Fruit fly (Drosophila melanogaster) whole organism, embryonic: ENCODE measurements around the gene RpS12.

Source experiments
- Atf-2 ChIP-seq: fragments of 200-800 bp; sonication (Bioruptor generic); optimal IDR thresholded peaks from 2 replicates; lab custom pipeline; 2016; ENCODE audit warnings: missing biosample characterization, missing genetic modification characterization
- Atf3 ChIP-seq: fragments of 200-800 bp; sonication (Bioruptor generic); optimal IDR thresholded peaks from 3 replicates; lab custom pipeline; 2016; ENCODE audit warnings: missing biosample characterization, missing genetic modification characterization
- BtbVII ChIP-seq: fragments of 200-800 bp; sonication (Bioruptor generic); optimal IDR thresholded peaks from 3 replicates; lab custom pipeline; 2017; ENCODE audit warnings: missing biosample characterization, mild to moderate bottlenecking, missing genetic modification characterization
- CG10431 ChIP-seq: fragments of 200-800 bp; sonication (Bioruptor generic); optimal IDR thresholded peaks from 3 replicates; lab custom pipeline; 2018; ENCODE audit warnings: missing biosample characterization, mild to moderate bottlenecking, missing genetic modification characterization
- CG10565 ChIP-seq: fragments of 200-800 bp; sonication (Bioruptor generic); optimal IDR thresholded peaks from 3 replicates; lab custom pipeline; 2016; ENCODE audit warnings: missing biosample characterization, mild to moderate bottlenecking, missing genetic modification characterization
- CG11456 ChIP-seq: fragments of 200-800 bp; sonication (Bioruptor generic); IDR thresholded peaks from 3 replicates; pipeline ENCODE4 v1.3.6; 2022; ENCODE audit warnings: missing biosample characterization, missing genetic modification characterization
- CG11695 ChIP-seq: fragments of 200-800 bp; sonication (Bioruptor generic); IDR thresholded peaks from 3 replicates; pipeline ENCODE4 v1.3.6; 2022; ENCODE audit warnings: missing biosample characterization, missing genetic modification characterization
- CG12299 ChIP-seq: fragments of 200-800 bp; sonication (Bioruptor generic); optimal IDR thresholded peaks from 2 replicates; lab custom pipeline; 2018; ENCODE audit warnings: missing biosample characterization, mild to moderate bottlenecking, missing genetic modification characterization
- CG1233 ChIP-seq: fragments of 200-800 bp; sonication (Bioruptor generic); optimal IDR thresholded peaks from 4 replicates; lab custom pipeline; 2018; ENCODE audit warnings: missing biosample characterization, mild to moderate bottlenecking, missing genetic modification characterization
- CG15696 ChIP-seq: fragments of 200-800 bp; sonication (Bioruptor generic); optimal IDR thresholded peaks from 2 replicates; lab custom pipeline; 2019; ENCODE audit warnings: missing biosample characterization, mild to moderate bottlenecking, missing genetic modification characterization, moderate library complexity
- CG1647 ChIP-seq: fragments of 200-800 bp; sonication (Bioruptor generic); optimal IDR thresholded peaks from 3 replicates; lab custom pipeline; 2016; ENCODE audit warnings: missing biosample characterization, missing genetic modification characterization
- CG16863 ChIP-seq: fragments of 200-800 bp; sonication (Bioruptor generic); optimal IDR thresholded peaks from 3 replicates; lab custom pipeline; 2016; ENCODE audit warnings: missing biosample characterization, missing genetic modification characterization
- CG17328 ChIP-seq: fragments of 200-800 bp; sonication (Bioruptor generic); IDR thresholded peaks from 2 replicates; pipeline ENCODE4 v1.3.6; 2022; ENCODE audit warnings: missing biosample characterization, missing genetic modification characterization
- CG2875 ChIP-seq: fragments of 200-800 bp; sonication (Bioruptor generic); optimal IDR thresholded peaks from 2 replicates; lab custom pipeline; 2017; ENCODE audit warnings: missing biosample characterization, mild to moderate bottlenecking, missing genetic modification characterization, missing genetic modification reagents
- CG31224 ChIP-seq: fragments of 200-800 bp; sonication (Bioruptor generic); IDR thresholded peaks from 2 replicates; pipeline ENCODE4 v1.3.6; 2022; ENCODE audit warnings: missing biosample characterization, missing genetic modification characterization
- CG3838 ChIP-seq: fragments of 200-800 bp; sonication (Bioruptor generic); optimal IDR thresholded peaks from 3 replicates; lab custom pipeline; 2016; ENCODE audit warnings: missing biosample characterization, missing genetic modification characterization
- CG4328 ChIP-seq: fragments of 200-800 bp; sonication (Bioruptor generic); optimal IDR thresholded peaks from 3 replicates; lab custom pipeline; 2017; ENCODE audit warnings: missing biosample characterization, missing genetic modification reagents, missing genetic modification characterization
- CG6654 ChIP-seq: fragments of 200-800 bp; sonication (Bioruptor generic); optimal IDR thresholded peaks from 2 replicates; lab custom pipeline; 2017; ENCODE audit warnings: missing biosample characterization, mild to moderate bottlenecking, missing genetic modification characterization
- CG6765 ChIP-seq: fragments of 200-800 bp; sonication (Bioruptor generic); optimal IDR thresholded peaks from 3 replicates; lab custom pipeline; 2017; ENCODE audit warnings: missing biosample characterization, mild to moderate bottlenecking, missing genetic modification characterization
- CG6791 ChIP-seq: fragments of 200-800 bp; sonication (Bioruptor generic); IDR thresholded peaks from 3 replicates; pipeline ENCODE4 v1.3.6; 2022; ENCODE audit warnings: missing biosample characterization, missing genetic modification characterization; ENCODE audit not compliant: partially characterized antibody
- CG6813 ChIP-seq: fragments of 200-800 bp; sonication (Bioruptor generic); optimal IDR thresholded peaks from 2 replicates; lab custom pipeline; 2017; ENCODE audit warnings: missing biosample characterization, missing genetic modification characterization, mild to moderate bottlenecking, moderate library complexity, missing genetic modification reagents
- CG7357 ChIP-seq: fragments of 200-800 bp; sonication (Bioruptor generic); IDR thresholded peaks from 3 replicates; pipeline ENCODE4 v1.3.6; 2022; ENCODE audit warnings: missing biosample characterization, missing genetic modification characterization
- CG8281 ChIP-seq: fragments of 200-800 bp; sonication (Bioruptor generic); optimal IDR thresholded peaks from 2 replicates; lab custom pipeline; 2018; ENCODE audit warnings: missing biosample characterization, mild to moderate bottlenecking, missing genetic modification characterization, moderate library complexity
- CG9609 ChIP-seq: fragments of 200-800 bp; sonication (Bioruptor generic); optimal IDR thresholded peaks from 3 replicates; lab custom pipeline; 2016; ENCODE audit warnings: missing biosample characterization, missing genetic modification characterization
- CG9932 ChIP-seq: fragments of 200-800 bp; sonication (Bioruptor generic); IDR thresholded peaks from 2 replicates; pipeline ENCODE4 v1.3.6; 2022; ENCODE audit warnings: missing biosample characterization, missing genetic modification characterization
- CHES-1-like ChIP-seq: fragments of 200-800 bp; sonication (Bioruptor generic); optimal IDR thresholded peaks from 2 replicates; lab custom pipeline; 2016; ENCODE audit warnings: missing biosample characterization, missing genetic modification characterization
- CkIIα-i1 ChIP-seq: fragments of 200-800 bp; sonication (Bioruptor generic); IDR thresholded peaks from 2 replicates; pipeline ENCODE4 v1.3.6; 2022; ENCODE audit warnings: missing biosample characterization, missing genetic modification characterization
- D19B ChIP-seq: fragments of 200-800 bp; sonication (Bioruptor generic); optimal IDR thresholded peaks from 2 replicates; lab custom pipeline; 2017; ENCODE audit warnings: missing biosample characterization, mild to moderate bottlenecking, missing genetic modification characterization
- E2f1 ChIP-seq: fragments of 200-800 bp; sonication (Bioruptor generic); IDR thresholded peaks from 2 replicates; pipeline ENCODE4 v1.3.6; 2022; ENCODE audit warnings: missing biosample characterization, missing genetic modification characterization
- HmgD ChIP-seq: fragments of 200-800 bp; sonication (Bioruptor generic); optimal IDR thresholded peaks from 3 replicates; lab custom pipeline; 2016; ENCODE audit warnings: missing biosample characterization, missing genetic modification characterization
- Nf-YA ChIP-seq: fragments of 200-800 bp; sonication (Bioruptor generic); IDR thresholded peaks from 2 replicates; pipeline ENCODE4 v1.3.6; 2022; ENCODE audit warnings: missing biosample characterization, missing genetic modification characterization
- Rfx ChIP-seq: fragments of 200-800 bp; sonication (Bioruptor generic); IDR thresholded peaks from 2 replicates; pipeline ENCODE4 v1.3.6; 2022; ENCODE audit warnings: missing biosample characterization, missing genetic modification characterization
- Sox102F ChIP-seq: fragments of 200-800 bp; sonication (Bioruptor generic); optimal IDR thresholded peaks from 2 replicates; lab custom pipeline; 2018; ENCODE audit warnings: missing biosample characterization, mild to moderate bottlenecking, missing genetic modification characterization, moderate library complexity
- abd-A ChIP-seq: fragments of 200-800 bp; sonication (Bioruptor generic); optimal IDR thresholded peaks from 3 replicates; lab custom pipeline; 2019; ENCODE audit warnings: missing biosample characterization, mild to moderate bottlenecking, missing genetic modification characterization, moderate library complexity
- ash1 ChIP-seq: fragments of 200-800 bp; sonication (Bioruptor generic); optimal IDR thresholded peaks from 2 replicates; lab custom pipeline; 2018; ENCODE audit warnings: missing biosample characterization, mild to moderate bottlenecking, missing genetic modification characterization
- crol ChIP-seq: fragments of 200-800 bp; sonication (Bioruptor generic); IDR thresholded peaks from 2 replicates; pipeline ENCODE4 v1.3.6; 2022; ENCODE audit warnings: missing biosample characterization, missing genetic modification characterization
- esg ChIP-seq: fragments of 200-800 bp; sonication (Bioruptor generic); conservative IDR thresholded peaks from 2 replicates; pipeline ENCODE4 v1.3.6; 2022; ENCODE audit warnings: missing biosample characterization, missing genetic modification characterization
- fd102C ChIP-seq: fragments of 200-800 bp; sonication (Bioruptor generic); optimal IDR thresholded peaks from 2 replicates; lab custom pipeline; 2018; ENCODE audit warnings: missing biosample characterization, mild to moderate bottlenecking, missing genetic modification characterization, moderate library complexity
- ham ChIP-seq: fragments of 200-800 bp; sonication (Bioruptor generic); IDR thresholded peaks from 2 replicates; pipeline ENCODE4 v1.3.6; 2022; ENCODE audit warnings: missing biosample characterization, missing genetic modification characterization
- ind ChIP-seq: fragments of 200-800 bp; sonication (Bioruptor generic); optimal IDR thresholded peaks from 3 replicates; lab custom pipeline; 2016; ENCODE audit warnings: missing biosample characterization, missing genetic modification characterization
- jumu ChIP-seq: fragments of 200-800 bp; sonication (Bioruptor generic); optimal IDR thresholded peaks from 3 replicates; lab custom pipeline; 2016; ENCODE audit warnings: missing biosample characterization, missing genetic modification characterization
- kah ChIP-seq: fragments of 200-800 bp; sonication (Bioruptor generic); optimal IDR thresholded peaks from 2 replicates; lab custom pipeline; 2018; ENCODE audit warnings: missing biosample characterization, mild to moderate bottlenecking, missing genetic modification characterization
- knrl ChIP-seq: fragments of 200-800 bp; sonication (Bioruptor generic); IDR thresholded peaks from 3 replicates; pipeline ENCODE4 v1.3.6; 2022; ENCODE audit warnings: missing biosample characterization, missing genetic modification characterization; ENCODE audit not compliant: partially characterized antibody
- phol ChIP-seq: fragments of 200-800 bp; sonication (Bioruptor generic); optimal IDR thresholded peaks from 3 replicates; lab custom pipeline; 2018; ENCODE audit warnings: missing biosample characterization, mild to moderate bottlenecking, missing genetic modification characterization, moderate library complexity
- sens-2 ChIP-seq: fragments of 200-800 bp; sonication (Bioruptor generic); IDR thresholded peaks from 2 replicates; pipeline ENCODE4 v1.3.6; 2022; ENCODE audit warnings: missing biosample characterization, missing genetic modification characterization
- sna ChIP-seq: fragments of 200-800 bp; sonication (Bioruptor generic); IDR thresholded peaks from 2 replicates; pipeline ENCODE4 v1.3.6; 2022; ENCODE audit warnings: missing biosample characterization, missing genetic modification characterization; ENCODE audit not compliant: partially characterized antibody
- trh ChIP-seq: fragments of 200-800 bp; sonication (Bioruptor generic); optimal IDR thresholded peaks from 2 replicates; lab custom pipeline; 2016; ENCODE audit warnings: missing biosample characterization, missing genetic modification characterization
- vvl ChIP-seq: fragments of 200-800 bp; sonication (Bioruptor generic); IDR thresholded peaks from 2 replicates; pipeline ENCODE4 v1.3.6; 2022; ENCODE audit warnings: missing biosample characterization, missing genetic modification characterization
- wor ChIP-seq: fragments of 200-800 bp; sonication (Bioruptor generic); IDR thresholded peaks from 2 replicates; pipeline ENCODE4 v1.3.6; 2022; ENCODE audit warnings: missing biosample characterization, missing genetic modification characterization

The RpS12 gene

dm6 chr3L:13032085-13032914, 9.1 kb downstream of the RpS12 start (continued):
- no peak for TF ChIP-seq CG6654 (GFP tag; lab: Kevin White, UChicago)
- TF ChIP-seq CG3838 = no peak
- no peak for TF ChIP-seq jumu
- TF ChIP-seq CHES-1-like (GFP tag; lab: Kevin White, UChicago) = no peak
- no peak for TF ChIP-seq CG12299
- TF ChIP-seq CG17328 (GFP tag; lab: Robert Waterston, UW) = 0 out of 2 replicates have a peak, but pooled peaks have one; percentile 44
- TF ChIP-seq crol (GFP tag; lab: Robert Waterston, UW) = peak; percentile 24; the same call in 1 of the 2 replicates
- peak; percentile 37 for TF ChIP-seq phol
- peak; percentile 2 for TF ChIP-seq CG2875
- no peak for TF ChIP-seq trh
- TF ChIP-seq CG11695 (GFP tag; lab: Robert Waterston, UW) = no peak
- TF ChIP-seq CG9609 (GFP tag; lab: Kevin White, UChicago) = no peak
- TF ChIP-seq esg (GFP tag; lab: Robert Waterston, UW) = no peak
- no peak for TF ChIP-seq wor
- no peak for TF ChIP-seq CG6765 (GFP tag; lab: Kevin White, UChicago)
- TF ChIP-seq CG9932 (GFP tag; lab: Robert Waterston, UW) = 0 out of 2 replicates have a peak, but pooled peaks have one; percentile 5
- TF ChIP-seq CG7357 (GFP tag; lab: Robert Waterston, UW) = no peak
- TF ChIP-seq Rfx (GFP tag; lab: Robert Waterston, UW) = no peak
- TF ChIP-seq CG11456 (GFP tag; lab: Robert Waterston, UW) = no peak
- TF ChIP-seq fd102C = no peak
- TF ChIP-seq BtbVII (GFP tag; lab: Kevin White, UChicago) = no peak
- no peak for TF ChIP-seq Atf3 (GFP tag; lab: Kevin White, UChicago)
- TF ChIP-seq vvl (GFP tag; lab: Robert Waterston, UW) = peak; percentile 44; the same call in 1 of the 2 replicates
- TF ChIP-seq ind (GFP tag; lab: Kevin White, UChicago) = peak; percentile 6
- TF ChIP-seq Atf-2 (GFP tag; lab: Kevin White, UChicago) = no peak
- no peak for TF ChIP-seq CG1647 (GFP tag; lab: Kevin White, UChicago)
- TF ChIP-seq CG15696 (tag; lab: Kevin White, UChicago) = peak; percentile 28
- TF ChIP-seq CG6813 = no peak
- TF ChIP-seq HmgD (GFP tag; lab: Kevin White, UChicago) = no peak
- TF ChIP-seq CG31224 = no peak
- 0 out of 2 replicates have a peak, but pooled peaks have one; percentile 29 for TF ChIP-seq sens-2 (GFP tag; lab: Robert Waterston, UW)
- peak; percentile 29; the same call in 1 of the 3 replicates for TF ChIP-seq knrl (GFP tag; lab: Robert Waterston, UW)
- TF ChIP-seq CG6791 (GFP tag; lab: Robert Waterston, UW) = peak; percentile 50; the same call in 1 of the 3 replicates
- no peak for TF ChIP-seq ham
- no peak for TF ChIP-seq CkIIα-i1 (GFP tag; lab: Robert Waterston, UW)
- TF ChIP-seq CG10431 (GFP tag; lab: Kevin White, UChicago) = peak; percentile 33
- TF ChIP-seq CG8281 (tag; lab: Kevin White, UChicago) = peak; percentile 32
- TF ChIP-seq kah (GFP tag; lab: Kevin White, UChicago) = no peak
- no peak for TF ChIP-seq CG1233
- TF ChIP-seq sna (GFP tag; lab: Robert Waterston, UW) = no peak
- no peak for TF ChIP-seq Nf-YA (GFP tag; lab: Robert Waterston, UW)
- TF ChIP-seq D19B (GFP tag; lab: Kevin White, UChicago) = no peak
- peak; percentile 80 for TF ChIP-seq abd-A (tag; lab: Kevin White, UChicago)
- no peak for TF ChIP-seq E2f1 (GFP tag; lab: Robert Waterston, UW)
- TF ChIP-seq CG10565 (GFP tag; lab: Kevin White, UChicago) = no peak
- TF ChIP-seq Sox102F (GFP tag; lab: Kevin White, UChicago) = no peak
- TF ChIP-seq CG16863 (GFP tag; lab: Kevin White, UChicago) = no peak
- no peak for TF ChIP-seq ash1 (GFP tag; lab: Kevin White, UChicago)
- no peak for TF ChIP-seq CG4328 (GFP tag; lab: Kevin White, UChicago)
